Worm (Caenorhabditis elegans) whole organism, L3 larva: Measurements from ENCODE around the gene ceh-30.

Experiments used
- elt-2 ChIP-seq: sonication (generic microtip); optimal IDR thresholded peaks from 2 replicates; lab custom pipeline; 2016; ENCODE audit warnings: missing genetic modification reagents, mild to moderate bottlenecking, missing genetic modification characterization, missing compliant biosample characterization
- lin-15B ChIP-seq: fragments of 150-350 bp; optimal IDR thresholded peaks from 2 replicates; lab custom pipeline; 2014; ENCODE audit warnings: missing biosample characterization, missing genetic modification characterization
- nhr-76 ChIP-seq: fragments of 150-350 bp; sonication (generic microtip); optimal IDR thresholded peaks from 5 replicates; lab custom pipeline; 2014; ENCODE audit warnings: missing biosample characterization, missing genetic modification characterization
- pha-4 ChIP-seq: fragments of 150-350 bp; optimal IDR thresholded peaks from 2 replicates; lab custom pipeline; 2014; ENCODE audit warnings: missing biosample characterization, missing genetic modification reagents, missing genetic modification characterization
- sea-2 ChIP-seq: fragments of 150-350 bp; sonication (generic microtip); optimal IDR thresholded peaks from 4 replicates; lab custom pipeline; 2014; ENCODE audit warnings: missing biosample characterization, missing genetic modification reagents, missing genetic modification characterization

ce11 chrX:3106137-3106536 is 42.8 kb downstream of the ceh-30 start, which contains the start of gene K10B3.5:
- TF ChIP-seq lin-15B (peak; percentile 47), pha-4 (tag; lab: Kevin White, UChicago) (peak; percentile 87), elt-2 (tag; lab: Kevin White, UChicago) (peak; percentile 50), nhr-76 (tag; lab: Kevin White, UChicago) (no peak), sea-2 (GFP tag; lab: Kevin White, UChicago) (no peak)
